Fruit fly (Drosophila melanogaster) S2 (cell line): ENCODE measurements around the gene Wdr82.

Source experiments
- CG8478 ChIP-seq: fragments of >200 bp; optimal IDR thresholded peaks from 2 replicates; lab custom pipeline; 2018
- CTCF ChIP-seq, 2 experiments: fragments of >200 bp; optimal IDR thresholded peaks; 2 replicates each; lab custom pipeline; 2018

DNA sequence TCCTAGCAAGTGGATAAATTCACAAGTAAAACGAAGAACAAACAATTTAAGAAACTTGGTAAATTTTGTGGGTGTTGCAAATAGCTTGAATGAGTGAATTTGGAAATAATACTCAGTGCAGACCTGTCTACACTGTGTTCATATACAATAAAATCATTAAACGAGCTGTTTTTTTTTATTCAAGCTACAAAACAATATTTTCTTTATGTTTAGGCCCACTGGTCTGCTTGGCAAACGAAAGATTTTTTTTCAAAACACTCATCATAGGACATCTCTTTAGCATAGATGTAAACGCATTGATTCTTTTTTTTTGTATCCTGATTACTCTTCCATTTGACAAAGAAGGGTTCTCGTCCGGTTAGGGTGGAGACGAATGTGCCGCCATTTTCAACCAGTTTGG is 18.0 kb downstream of the Wdr82 start, which contains the start of gene CG42820:
- no peak for TF ChIP-seq CG8478 (lab: Kevin White, UChicago)
- TF ChIP-seq CTCF (optimal IDR thresholded peaks at IDR 0.05; lab: Kevin White, UChicago) = no peak
